Worm (Caenorhabditis elegans) whole organism, L4 larva: ENCODE results near the gene C34C12.9.

ENCODE experiments used
- F26F4.8 ChIP-seq: fragments of 200-800 bp; sonication (Bioruptor generic); conservative IDR thresholded peaks from 2 replicates; pipeline ENCODE4 v1.3.6; 2022; ENCODE audit warnings: missing genetic modification characterization, missing compliant biosample characterization
- F37D6.2 ChIP-seq: sonication (generic microtip); optimal IDR thresholded peaks from 2 replicates; lab custom pipeline; 2016; ENCODE audit warnings: mild to moderate bottlenecking, missing genetic modification characterization, missing compliant biosample characterization
- F44E2.7 ChIP-seq: fragments of 200-800 bp; sonication (Bioruptor generic); IDR thresholded peaks from 2 replicates; pipeline ENCODE4 v2.1.2; 2022; ENCODE audit warnings: missing genetic modification characterization, missing compliant biosample characterization
- Y48G9A.11 ChIP-seq: fragments of 200-800 bp; sonication (Bioruptor generic); IDR thresholded peaks from 2 replicates; pipeline ENCODE4 v1.3.6; 2022; ENCODE audit warnings: missing genetic modification reagents, missing genetic modification characterization, missing compliant biosample characterization
- ZK337.2 ChIP-seq: fragments of 200-800 bp; sonication (Bioruptor generic); IDR thresholded peaks from 2 replicates; pipeline ENCODE4 v1.3.6; 2022; ENCODE audit warnings: missing genetic modification reagents, missing genetic modification characterization, missing compliant biosample characterization
- arid-1 ChIP-seq: fragments of 200-800 bp; sonication (Bioruptor generic); conservative IDR thresholded peaks from 2 replicates; pipeline ENCODE4 v1.3.6; 2022; ENCODE audit warnings: missing genetic modification reagents, missing genetic modification characterization, missing compliant biosample characterization
- attf-4 ChIP-seq: sonication (generic microtip); optimal IDR thresholded peaks from 3 replicates; lab custom pipeline; 2017; ENCODE audit warnings: missing biosample characterization, missing genetic modification characterization
- ceh-20 ChIP-seq: fragments of 200-800 bp; sonication (Bioruptor generic); IDR thresholded peaks from 2 replicates; pipeline ENCODE4 v1.3.6; 2022; ENCODE audit warnings: missing genetic modification reagents, missing genetic modification characterization, missing compliant biosample characterization
- ceh-32 ChIP-seq: sonication (generic microtip); optimal IDR thresholded peaks from 2 replicates; lab custom pipeline; 2016; ENCODE audit warnings: mild to moderate bottlenecking, missing genetic modification characterization, missing compliant biosample characterization; ENCODE audit not compliant: poor library complexity
- ceh-82 ChIP-seq: sonication (generic microtip); optimal IDR thresholded peaks from 2 replicates; lab custom pipeline; 2017; ENCODE audit warnings: missing biosample characterization, missing genetic modification characterization
- ces-1 ChIP-seq: fragments of 150-350 bp; sonication (generic microtip); optimal IDR thresholded peaks from 4 replicates; lab custom pipeline; 2014; ENCODE audit warnings: missing biosample characterization, missing genetic modification reagents, missing genetic modification characterization
- cey-2 ChIP-seq: sonication (generic microtip); optimal IDR thresholded peaks from 3 replicates; lab custom pipeline; 2017; ENCODE audit warnings: missing genetic modification characterization, mild to moderate bottlenecking, missing compliant biosample characterization, antibody characterized with exemption, borderline replicate concordance; ENCODE audit not compliant: insufficient read depth
- daf-12 ChIP-seq: fragments of 150-350 bp; optimal IDR thresholded peaks from 2 replicates; lab custom pipeline; 2014; ENCODE audit warnings: missing biosample characterization, missing genetic modification reagents, missing genetic modification characterization
- daf-16 ChIP-seq, 3 experiments: sonication (generic microtip); optimal IDR thresholded peaks; 2 replicates each; lab custom pipeline; 2016 to 2017; ENCODE audit warnings: missing genetic modification characterization in 3 of 3, missing genetic modification reagents in 3 of 3, mild to moderate bottlenecking in 2 of 3, missing compliant biosample characterization in 2 of 3, missing biosample characterization in 1 of 3, moderate library complexity in 1 of 3
- daf-19 ChIP-seq: fragments of 200-800 bp; sonication (Bioruptor generic); conservative IDR thresholded peaks from 2 replicates; pipeline ENCODE4 v1.3.6; 2022; ENCODE audit warnings: missing genetic modification characterization, missing compliant biosample characterization
- daf-8 ChIP-seq: fragments of 200-800 bp; sonication (Bioruptor generic); IDR thresholded peaks from 2 replicates; pipeline ENCODE4 v1.3.6; 2022; ENCODE audit warnings: missing genetic modification characterization, missing compliant biosample characterization
- dmd-6 ChIP-seq: fragments of 200-800 bp; sonication (Bioruptor generic); IDR thresholded peaks from 2 replicates; pipeline ENCODE4 v1.3.6; 2022; ENCODE audit warnings: missing genetic modification reagents, missing genetic modification characterization, missing compliant biosample characterization
- dmd-8 ChIP-seq: fragments of 200-800 bp; sonication (Bioruptor generic); IDR thresholded peaks from 2 replicates; pipeline ENCODE4 v1.3.6; 2022; ENCODE audit warnings: missing genetic modification characterization, missing compliant biosample characterization
- dmd-9 ChIP-seq: fragments of 200-800 bp; sonication (Bioruptor generic); IDR thresholded peaks from 2 replicates; pipeline ENCODE4 v1.3.6; 2022; ENCODE audit warnings: missing genetic modification reagents, missing genetic modification characterization, missing compliant biosample characterization
- dve-1 ChIP-seq: sonication (generic microtip); optimal IDR thresholded peaks from 2 replicates; lab custom pipeline; 2017; ENCODE audit warnings: antibody characterized with exemption, mild to moderate bottlenecking, missing genetic modification characterization, missing compliant biosample characterization; ENCODE audit not compliant: insufficient read depth
- fkh-10 ChIP-seq: fragments of 150-350 bp; optimal IDR thresholded peaks from 2 replicates; lab custom pipeline; 2014; ENCODE audit warnings: missing biosample characterization, missing genetic modification reagents, missing genetic modification characterization
- fos-1 ChIP-seq: fragments of 150-350 bp; optimal IDR thresholded peaks from 2 replicates; lab custom pipeline; 2014; ENCODE audit warnings: missing biosample characterization, missing genetic modification characterization
- hlh-11 ChIP-seq: fragments of 200-800 bp; sonication (Bioruptor generic); optimal IDR thresholded peaks from 2 replicates; lab custom pipeline; 2018; ENCODE audit warnings: mild to moderate bottlenecking, missing genetic modification characterization, missing compliant biosample characterization
- hlh-30 ChIP-seq: sonication (generic microtip); optimal IDR thresholded peaks from 2 replicates; lab custom pipeline; 2017; ENCODE audit warnings: antibody characterized with exemption, mild to moderate bottlenecking, missing genetic modification characterization, missing compliant biosample characterization; ENCODE audit not compliant: insufficient read depth
- lim-7 ChIP-seq: fragments of 200-800 bp; sonication (Bioruptor generic); IDR thresholded peaks from 2 replicates; pipeline ENCODE4 v1.3.6; 2022; ENCODE audit warnings: missing genetic modification characterization, missing compliant biosample characterization
- lin-1 ChIP-seq: fragments of 200-800 bp; sonication (Bioruptor generic); IDR thresholded peaks from 2 replicates; pipeline ENCODE4 v1.3.6; 2022; ENCODE audit warnings: missing genetic modification reagents, missing genetic modification characterization, missing compliant biosample characterization
- lin-13 ChIP-seq: fragments of 150-350 bp; optimal IDR thresholded peaks from 2 replicates; lab custom pipeline; 2014; ENCODE audit warnings: missing biosample characterization, missing genetic modification reagents, missing genetic modification characterization
- madf-5 ChIP-seq, 2 experiments: fragments of 200-800 bp; sonication (Bioruptor generic); IDR thresholded peaks; 2 replicates each; pipeline ENCODE4 v1.3.6; 2022; ENCODE audit warnings: missing compliant biosample characterization in 2 of 2, missing genetic modification characterization in 2 of 2
- mep-1 ChIP-seq: fragments of 150-350 bp; sonication (generic microtip); optimal IDR thresholded peaks from 3 replicates; lab custom pipeline; 2014; ENCODE audit warnings: missing biosample characterization, missing genetic modification characterization
- mes-2 ChIP-seq: sonication (generic microtip); optimal IDR thresholded peaks from 2 replicates; lab custom pipeline; 2016; ENCODE audit warnings: missing genotype, mild to moderate bottlenecking, missing genetic modification characterization, missing compliant biosample characterization; ENCODE audit not compliant: poor library complexity, severe bottlenecking
- mxl-2 ChIP-seq: fragments of 200-800 bp; sonication (Bioruptor generic); conservative IDR thresholded peaks from 2 replicates; pipeline ENCODE4 v1.3.6; 2022; ENCODE audit warnings: missing genetic modification reagents, missing genetic modification characterization, missing compliant biosample characterization
- nhr-102 ChIP-seq: sonication (generic microtip); optimal IDR thresholded peaks from 2 replicates; lab custom pipeline; 2016; ENCODE audit warnings: mild to moderate bottlenecking, missing genetic modification characterization, moderate library complexity, missing compliant biosample characterization
- nhr-11 ChIP-seq: fragments of 150-350 bp; optimal IDR thresholded peaks from 2 replicates; lab custom pipeline; 2014; ENCODE audit warnings: missing biosample characterization, missing genetic modification characterization
- nhr-237 ChIP-seq: sonication (generic microtip); optimal IDR thresholded peaks from 2 replicates; lab custom pipeline; 2017; ENCODE audit warnings: missing biosample characterization, missing genetic modification characterization
- nhr-25 ChIP-seq: sonication (generic microtip); optimal IDR thresholded peaks from 2 replicates; lab custom pipeline; 2017; ENCODE audit warnings: missing genetic modification characterization, mild to moderate bottlenecking, missing compliant biosample characterization, antibody characterized with exemption, moderate library complexity, borderline replicate concordance; ENCODE audit not compliant: insufficient read depth
- nhr-28 ChIP-seq: fragments of 150-350 bp; optimal IDR thresholded peaks from 2 replicates; lab custom pipeline; 2014; ENCODE audit warnings: missing biosample characterization, missing genetic modification characterization
- nhr-41 ChIP-seq: fragments of 200-800 bp; sonication (Bioruptor generic); IDR thresholded peaks from 2 replicates; pipeline ENCODE4 v1.3.6; 2022; ENCODE audit warnings: missing genetic modification reagents, missing genetic modification characterization, missing compliant biosample characterization
- nhr-42 ChIP-seq: fragments of 200-800 bp; sonication (Bioruptor generic); IDR thresholded peaks from 2 replicates; pipeline ENCODE4 v1.3.6; 2022; ENCODE audit warnings: missing genetic modification characterization, missing compliant biosample characterization
- nhr-48 ChIP-seq: sonication (generic microtip); optimal IDR thresholded peaks from 2 replicates; lab custom pipeline; 2016; ENCODE audit warnings: mild to moderate bottlenecking, missing genetic modification characterization, missing compliant biosample characterization
- nhr-6 ChIP-seq: fragments of 150-350 bp; optimal IDR thresholded peaks from 2 replicates; lab custom pipeline; 2014; ENCODE audit warnings: missing biosample characterization, missing genetic modification characterization
- nhr-76 ChIP-seq: fragments of 150-350 bp; optimal IDR thresholded peaks from 2 replicates; lab custom pipeline; 2014; ENCODE audit warnings: missing biosample characterization, missing genetic modification characterization
- php-3 ChIP-seq: fragments of 200-800 bp; sonication (Bioruptor generic); IDR thresholded peaks from 2 replicates; pipeline ENCODE4 v1.3.6; 2022; ENCODE audit warnings: missing genetic modification reagents, missing genetic modification characterization, missing compliant biosample characterization
- tra-1 ChIP-seq: fragments of 200-800 bp; sonication (Bioruptor generic); IDR thresholded peaks from 2 replicates; pipeline ENCODE4 v1.3.6; 2022; ENCODE audit warnings: missing genetic modification reagents, missing genetic modification characterization, missing compliant biosample characterization
- unc-39 ChIP-seq: sonication (generic microtip); optimal IDR thresholded peaks from 2 replicates; lab custom pipeline; 2017; ENCODE audit warnings: missing biosample characterization, missing genetic modification characterization
- unc-62 ChIP-seq, 3 experiments: fragments of 150-350 bp in 1 of 3; sonication (generic microtip); optimal IDR thresholded peaks in 2 of 3; peaks in 1 of 3; 1 replicate in 1 of 3; 2 replicates in 2 of 3; lab custom pipeline; 2014 to 2017; ENCODE audit warnings: missing biosample characterization in 3 of 3, missing genetic modification characterization in 3 of 3, missing genetic modification reagents in 3 of 3, missing genotype in 1 of 3
- zag-1 ChIP-seq: fragments of 150-350 bp; optimal IDR thresholded peaks from 2 replicates; lab custom pipeline; 2014; ENCODE audit warnings: missing biosample characterization, missing genetic modification characterization
- zfp-2 ChIP-seq: sonication (generic microtip); optimal IDR thresholded peaks from 2 replicates; lab custom pipeline; 2016; ENCODE audit warnings: mild to moderate bottlenecking, missing genetic modification characterization, missing compliant biosample characterization
- zfp-3 ChIP-seq: fragments of 200-800 bp; sonication (Bioruptor generic); conservative IDR thresholded peaks from 2 replicates; pipeline ENCODE4 v1.3.6; 2022; ENCODE audit warnings: missing genetic modification reagents, missing genetic modification characterization, missing compliant biosample characterization
- zip-2 ChIP-seq: fragments of 150-350 bp; optimal IDR thresholded peaks from 2 replicates; lab custom pipeline; 2014; ENCODE audit warnings: missing biosample characterization, missing genetic modification characterization
- ztf-11 ChIP-seq: fragments of 150-350 bp; optimal IDR thresholded peaks from 2 replicates; lab custom pipeline; 2014; ENCODE audit warnings: missing biosample characterization, missing genetic modification characterization
- ztf-7 ChIP-seq: fragments of 150-350 bp; optimal IDR thresholded peaks from 2 replicates; lab custom pipeline; 2014; ENCODE audit warnings: missing biosample characterization, missing genetic modification characterization

C34C12.9 gene

DNA sequence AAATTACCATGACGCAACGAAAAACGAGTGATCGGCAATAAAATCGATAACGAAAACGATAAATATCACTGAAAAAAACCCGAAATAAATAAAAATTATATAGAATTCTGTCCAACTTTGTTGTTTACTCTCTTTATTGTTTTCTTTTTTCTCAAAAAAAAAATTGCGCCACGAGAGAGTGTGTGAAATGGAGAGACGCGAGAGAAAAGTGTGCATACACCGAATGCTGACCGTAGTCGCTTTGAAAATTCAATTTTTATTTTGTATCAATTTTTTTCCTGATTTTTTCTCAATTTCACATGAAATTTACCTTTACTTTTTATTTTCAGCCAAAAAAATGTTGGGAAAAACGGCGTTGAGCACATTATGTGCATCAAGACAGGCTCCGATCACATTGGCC lies 34.6 kb upstream of the C34C12.9 start, which contains the start of the genes M01F1.4 and mrpl-35 (continued):
- no peak for TF ChIP-seq nhr-41 (GFP tag; lab: Robert Waterston, UW)
- TF ChIP-seq nhr-42 (GFP tag; lab: Robert Waterston, UW), result no peak
- no peak for TF ChIP-seq Y48G9A.11
- no peak for TF ChIP-seq arid-1
- TF ChIP-seq dmd-8, result no peak
- TF ChIP-seq unc-62 (GFP tag; optimal IDR thresholded peaks at IDR 0.05 in 1 of 2; lab: Kevin White, UChicago), result no peak
- TF ChIP-seq unc-62 (tag; optimal IDR thresholded peaks at IDR 0.05; lab: Kevin White, UChicago), result no peak
- no peak for TF ChIP-seq lim-7 (GFP tag; lab: Robert Waterston, UW)
- no peak for TF ChIP-seq hlh-11
- TF ChIP-seq F44E2.7 (GFP tag; lab: Robert Waterston, UW), result no peak
- TF ChIP-seq zfp-2 (tag; lab: Kevin White, UChicago), result no peak
- TF ChIP-seq mes-2 (tag; lab: Kevin White, UChicago), result peak; percentile 72
- TF ChIP-seq unc-39, result no peak
- no peak for TF ChIP-seq nhr-48 (tag; lab: Kevin White, UChicago)
- peak; percentile 14 for TF ChIP-seq ztf-7 (tag; lab: Kevin White, UChicago)
- no peak for TF ChIP-seq madf-5 (GFP tag; IDR thresholded peaks at IDR 0.05; lab: Robert Waterston, UW)
- no peak for TF ChIP-seq tra-1
- TF ChIP-seq F26F4.8 (GFP tag; lab: Robert Waterston, UW), result no peak
- no peak for TF ChIP-seq nhr-102 (tag; lab: Kevin White, UChicago)
- no peak for TF ChIP-seq zip-2 (tag; lab: Kevin White, UChicago)
- no peak for TF ChIP-seq daf-19 (GFP tag; lab: Robert Waterston, UW)
- no peak for TF ChIP-seq cey-2 (tag; lab: Kevin White, UChicago)
- no peak for TF ChIP-seq ceh-32
- peak; percentile 57 for TF ChIP-seq dve-1
- no peak for TF ChIP-seq fos-1 (tag; lab: Kevin White, UChicago)
- TF ChIP-seq php-3 (GFP tag; lab: Robert Waterston, UW), result no peak
- TF ChIP-seq lin-13, result no peak
- TF ChIP-seq dmd-9 (GFP tag; lab: Robert Waterston, UW), result no peak
- TF ChIP-seq ceh-20 (GFP tag; lab: Robert Waterston, UW), result no peak
- TF ChIP-seq hlh-30 (tag; lab: Kevin White, UChicago), result peak; percentile 36
- TF ChIP-seq nhr-28 (tag; lab: Kevin White, UChicago), result peak; percentile 7
- TF ChIP-seq daf-16 (GFP tag; optimal IDR thresholded peaks at IDR 0.05; lab: Kevin White, UChicago), result peak in 1 of 2 experiments; percentile 25
- TF ChIP-seq daf-16 (tag; optimal IDR thresholded peaks at IDR 0.05; lab: Kevin White, UChicago), result peak; percentile 91
- peak; percentile 36 for TF ChIP-seq nhr-6 (tag; lab: Kevin White, UChicago)
- TF ChIP-seq nhr-25 (tag; lab: Kevin White, UChicago), result no peak
- TF ChIP-seq ces-1 (GFP tag; lab: Kevin White, UChicago), result no peak
- no peak for TF ChIP-seq daf-8 (GFP tag; lab: Robert Waterston, UW)
- no peak for TF ChIP-seq mxl-2
- no peak for TF ChIP-seq zag-1 (tag; lab: Kevin White, UChicago)
- TF ChIP-seq daf-12, result no peak
- TF ChIP-seq F37D6.2 (tag; lab: Kevin White, UChicago), result no peak
- TF ChIP-seq lin-1 (GFP tag; lab: Robert Waterston, UW), result no peak
- no peak for TF ChIP-seq zfp-3 (GFP tag; lab: Robert Waterston, UW)
- no peak for TF ChIP-seq nhr-237 (tag; lab: Kevin White, UChicago)
- peak; percentile 27; the same call in 1 of the 2 replicates for TF ChIP-seq dmd-6 (GFP tag; lab: Robert Waterston, UW)
- no peak for TF ChIP-seq attf-4 (tag; lab: Kevin White, UChicago)
- no peak for TF ChIP-seq ztf-11
- TF ChIP-seq fkh-10 (GFP tag; lab: Kevin White, UChicago), result no peak
- TF ChIP-seq ceh-82 (tag; lab: Kevin White, UChicago), result no peak
- no peak for TF ChIP-seq nhr-11 (tag; lab: Kevin White, UChicago)
- TF ChIP-seq ZK337.2, result no peak
- TF ChIP-seq nhr-76 (tag; lab: Kevin White, UChicago), result no peak
- TF ChIP-seq mep-1 (tag; lab: Kevin White, UChicago), result peak; percentile 46
